Fruit fly (Drosophila melanogaster): ENCODE results near the gene Ca-beta.

Ca-beta gene

dm6 chr2L:11219446-11220038 is 16.2 kb upstream of the Ca-beta start (continued):
- no peak for TF ChIP-seq sqz (GFP tag; optimal IDR thresholded peaks at IDR 0.05)
- TF ChIP-seq Nf-YA (GFP tag; IDR thresholded peaks at IDR 0.05) = no peak
- TF ChIP-seq CG8281 (tag; optimal IDR thresholded peaks at IDR 0.05) = peak; percentile 18
- no peak for TF ChIP-seq chinmo (GFP tag; IDR thresholded peaks at IDR 0.05; ENCODE audit: partially characterized antibody)
- TF ChIP-seq bigmax (GFP tag; optimal IDR thresholded peaks at IDR 0.05) = no peak
- peak; percentile 70 for TF ChIP-seq Ets65A (GFP tag)
- TF ChIP-seq Dbx (GFP tag; IDR thresholded peaks at IDR 0.05) = no peak
- no peak for TF ChIP-seq zfh2 (GFP tag; optimal IDR thresholded peaks at IDR 0.05)
- TF ChIP-seq Fer1 (GFP tag; optimal IDR thresholded peaks at IDR 0.05) = peak; percentile 35
- TF ChIP-seq tio (GFP tag; optimal IDR thresholded peaks at IDR 0.05) = no peak
- no peak for TF ChIP-seq sna (GFP tag; IDR thresholded peaks at IDR 0.05; ENCODE audit: partially characterized antibody)
- TF ChIP-seq sr (GFP tag; IDR thresholded peaks at IDR 0.05) = no peak
- no peak for TF ChIP-seq CG11085 (GFP tag; IDR thresholded peaks at IDR 0.05)
- no peak for TF ChIP-seq ham (GFP tag; IDR thresholded peaks at IDR 0.05)
- no peak for TF ChIP-seq twi (tag; optimal IDR thresholded peaks at IDR 0.05)
- 0 out of 2 replicates have a peak, but pooled peaks have one; percentile 15 for TF ChIP-seq CG32532 (GFP tag; IDR thresholded peaks at IDR 0.05)
- TF ChIP-seq CG13296 (GFP tag; optimal IDR thresholded peaks at IDR 0.05) = peak; percentile 45
- no peak for TF ChIP-seq CG12219 (GFP tag; optimal IDR thresholded peaks at IDR 0.05)
- peak; percentile 41; the same call in 1 of the 2 replicates for TF ChIP-seq Atf6 (GFP tag; IDR thresholded peaks at IDR 0.05)
- TF ChIP-seq lbe (GFP tag; optimal IDR thresholded peaks at IDR 0.05) = peak; percentile 24
- no peak for TF ChIP-seq Dp (GFP tag; optimal IDR thresholded peaks at IDR 0.05)
- TF ChIP-seq lilli (GFP tag; optimal IDR thresholded peaks at IDR 0.05) = peak; percentile 4
- peak; percentile 59 for TF ChIP-seq CG4424 (GFP tag; optimal IDR thresholded peaks at IDR 0.05)
- no peak for TF ChIP-seq CG4282 (GFP tag; optimal IDR thresholded peaks at IDR 0.05)
- TF ChIP-seq ttk (GFP tag; IDR thresholded peaks at IDR 0.05) = peak; percentile 50; the same call in 1 of the 2 replicates
- peak; percentile 41 for TF ChIP-seq gcm (GFP tag; optimal IDR thresholded peaks at IDR 0.05)
- TF ChIP-seq br (optimal IDR thresholded peaks at IDR 0.05) = no peak
- peak; percentile 5 for TF ChIP-seq CG12155 (GFP tag; optimal IDR thresholded peaks at IDR 0.05)
- TF ChIP-seq slou (GFP tag; optimal IDR thresholded peaks at IDR 0.05) = no peak
- TF ChIP-seq CG5245 (GFP tag; optimal IDR thresholded peaks at IDR 0.05) = no peak
- TF ChIP-seq Rfx (GFP tag; IDR thresholded peaks at IDR 0.05) = peak; percentile 45; the same call in 1 of the 2 replicates
- TF ChIP-seq pfk (GFP tag; optimal IDR thresholded peaks at IDR 0.05) = no peak
- TF ChIP-seq CG12769 (tag; optimal IDR thresholded peaks at IDR 0.05) = no peak
- TF ChIP-seq aop (GFP tag; IDR thresholded peaks at IDR 0.05) = no peak
- peak; percentile 53; the same call in 1 of the 2 replicates for TF ChIP-seq CG10321 (GFP tag; IDR thresholded peaks at IDR 0.05)
- no peak for TF ChIP-seq CG7271 (tag; optimal IDR thresholded peaks at IDR 0.05)
- TF ChIP-seq gem (tag; optimal IDR thresholded peaks at IDR 0.05) = peak; percentile 78
- TF ChIP-seq Scr (GFP tag; IDR thresholded peaks at IDR 0.05; ENCODE audit: partially characterized antibody) = no peak
- no peak for TF ChIP-seq CG3163 (GFP tag; optimal IDR thresholded peaks at IDR 0.05)
- no peak for TF ChIP-seq CG11247 (GFP tag; IDR thresholded peaks at IDR 0.05)
- TF ChIP-seq CG2678 (tag; optimal IDR thresholded peaks at IDR 0.05) = peak; percentile 71
- peak; percentile 55 for TF ChIP-seq Blimp-1 (GFP tag; optimal IDR thresholded peaks at IDR 0.05)
- TF ChIP-seq row (GFP tag; IDR thresholded peaks at IDR 0.05) = peak; percentile 77
- TF ChIP-seq Poxn (GFP tag; IDR thresholded peaks at IDR 0.05) = no peak
- no peak for TF ChIP-seq Adf1 (GFP tag; IDR thresholded peaks at IDR 0.05)
- peak; percentile 36 for TF ChIP-seq Dek (tag; optimal IDR thresholded peaks at IDR 0.05)
- no peak for TF ChIP-seq ro (GFP tag; IDR thresholded peaks at IDR 0.05)
- TF ChIP-seq CG17359 (tag; optimal IDR thresholded peaks at IDR 0.05) = peak; percentile 61
- TF ChIP-seq CG8388 (GFP tag; optimal IDR thresholded peaks at IDR 0.05) = peak; percentile 55
- TF ChIP-seq bowl (GFP tag; IDR thresholded peaks at IDR 0.05) = no peak
- TF ChIP-seq knrl (GFP tag; IDR thresholded peaks at IDR 0.05; ENCODE audit: partially characterized antibody) = no peak
